Fruit fly (Drosophila melanogaster) whole organism, embryonic: ENCODE results near the gene CG32313.

ENCODE experiments used
- Atf3 ChIP-seq: fragments of 200-800 bp; sonication (Bioruptor generic); optimal IDR thresholded peaks from 3 replicates; lab custom pipeline; 2016; ENCODE audit warnings: missing biosample characterization, missing genetic modification characterization
- CG11085 ChIP-seq: fragments of 200-800 bp; sonication (Bioruptor generic); IDR thresholded peaks from 2 replicates; pipeline ENCODE4 v1.3.6; 2022; ENCODE audit warnings: missing biosample characterization, missing genetic modification characterization
- CG11696 ChIP-seq: fragments of 200-800 bp; sonication (Bioruptor generic); IDR thresholded peaks from 2 replicates; pipeline ENCODE4 v1.3.6; 2022; ENCODE audit warnings: missing biosample characterization, missing genetic modification characterization
- CG1233 ChIP-seq: fragments of 200-800 bp; sonication (Bioruptor generic); optimal IDR thresholded peaks from 4 replicates; lab custom pipeline; 2018; ENCODE audit warnings: missing biosample characterization, mild to moderate bottlenecking, missing genetic modification characterization
- CG13296 ChIP-seq: fragments of 200-800 bp; sonication (Bioruptor generic); optimal IDR thresholded peaks from 3 replicates; lab custom pipeline; 2018; ENCODE audit warnings: missing biosample characterization, mild to moderate bottlenecking, missing genetic modification characterization
- CG13894 ChIP-seq: fragments of 200-800 bp; sonication (Bioruptor generic); optimal IDR thresholded peaks from 3 replicates; lab custom pipeline; 2018; ENCODE audit warnings: missing biosample characterization, mild to moderate bottlenecking, missing genetic modification characterization, moderate library complexity
- CG14014 ChIP-seq: fragments of 200-800 bp; sonication (Bioruptor generic); IDR thresholded peaks from 2 replicates; pipeline ENCODE4 v1.3.6; 2022; ENCODE audit warnings: missing biosample characterization, missing genetic modification characterization
- CG17361 ChIP-seq: fragments of 200-800 bp; sonication (Bioruptor generic); IDR thresholded peaks from 3 replicates; pipeline ENCODE4 v1.3.6; 2022; ENCODE audit warnings: missing biosample characterization, missing genetic modification characterization
- CG17568 ChIP-seq: fragments of 200-800 bp; sonication (Bioruptor generic); optimal IDR thresholded peaks from 2 replicates; lab custom pipeline; 2018; ENCODE audit warnings: missing biosample characterization, mild to moderate bottlenecking, missing genetic modification characterization, moderate library complexity
- CG17802 ChIP-seq: fragments of 200-800 bp; sonication (Bioruptor generic); optimal IDR thresholded peaks from 2 replicates; lab custom pipeline; 2018; ENCODE audit warnings: missing biosample characterization, mild to moderate bottlenecking, missing genetic modification characterization, moderate library complexity
- CG18011 ChIP-seq: fragments of 200-800 bp; sonication (Bioruptor generic); optimal IDR thresholded peaks from 2 replicates; lab custom pipeline; 2017; ENCODE audit warnings: missing biosample characterization, missing genetic modification characterization, mild to moderate bottlenecking, moderate library complexity, missing genotype
- CG18476 ChIP-seq: fragments of 200-800 bp; sonication (Bioruptor generic); optimal IDR thresholded peaks from 2 replicates; lab custom pipeline; 2016; ENCODE audit warnings: missing biosample characterization, mild to moderate bottlenecking, missing genetic modification characterization
- CG31224 ChIP-seq: fragments of 200-800 bp; sonication (Bioruptor generic); IDR thresholded peaks from 2 replicates; pipeline ENCODE4 v1.3.6; 2022; ENCODE audit warnings: missing biosample characterization, missing genetic modification characterization
- CG32772 ChIP-seq: fragments of 200-800 bp; sonication (Bioruptor generic); IDR thresholded peaks from 2 replicates; pipeline ENCODE4 v1.3.6; 2022; ENCODE audit warnings: missing biosample characterization, missing genetic modification characterization
- CG3281 ChIP-seq: fragments of 200-800 bp; sonication (Bioruptor generic); optimal IDR thresholded peaks from 3 replicates; lab custom pipeline; 2017; ENCODE audit warnings: missing biosample characterization, mild to moderate bottlenecking, missing genetic modification characterization
- CG42726 ChIP-seq: fragments of 200-800 bp; sonication (Bioruptor generic); IDR thresholded peaks from 2 replicates; pipeline ENCODE4 v1.3.6; 2022; ENCODE audit warnings: missing biosample characterization, missing genetic modification characterization; ENCODE audit not compliant: partially characterized antibody
- CG5180 ChIP-seq: fragments of 200-800 bp; sonication (Bioruptor generic); optimal IDR thresholded peaks from 3 replicates; lab custom pipeline; 2017; ENCODE audit warnings: missing biosample characterization, missing genetic modification characterization, mild to moderate bottlenecking, moderate library complexity, missing genetic modification reagents
- CG5953 ChIP-seq: fragments of 200-800 bp; sonication (Bioruptor generic); IDR thresholded peaks from 2 replicates; pipeline ENCODE4 v1.3.6; 2022; ENCODE audit warnings: missing biosample characterization, missing genetic modification characterization
- CG6683 ChIP-seq: fragments of 200-800 bp; sonication (Bioruptor generic); optimal IDR thresholded peaks from 2 replicates; lab custom pipeline; 2017; ENCODE audit warnings: missing biosample characterization, mild to moderate bottlenecking, missing genetic modification characterization, missing genetic modification reagents
- CG7271 ChIP-seq: fragments of 200-800 bp; sonication (Bioruptor generic); optimal IDR thresholded peaks from 2 replicates; lab custom pipeline; 2018; ENCODE audit warnings: missing biosample characterization, mild to moderate bottlenecking, missing genetic modification characterization, moderate library complexity
- CG7839 ChIP-seq: fragments of 200-800 bp; sonication (Bioruptor generic); optimal IDR thresholded peaks from 3 replicates; lab custom pipeline; 2018; ENCODE audit warnings: missing biosample characterization, mild to moderate bottlenecking, missing genetic modification characterization, moderate library complexity
- CG7963 ChIP-seq: fragments of 200-800 bp; sonication (Bioruptor generic); IDR thresholded peaks from 3 replicates; pipeline ENCODE4 v1.3.6; 2022; ENCODE audit warnings: missing biosample characterization, missing genetic modification characterization; ENCODE audit not compliant: partially characterized antibody
- CG8478 ChIP-seq: fragments of >200 bp; optimal IDR thresholded peaks from 2 replicates; lab custom pipeline; 2018
- CG9797 ChIP-seq: fragments of 200-800 bp; sonication (Bioruptor generic); optimal IDR thresholded peaks from 3 replicates; lab custom pipeline; 2018; ENCODE audit warnings: missing biosample characterization, mild to moderate bottlenecking, missing genetic modification characterization
- CHES-1-like ChIP-seq: fragments of 200-800 bp; sonication (Bioruptor generic); optimal IDR thresholded peaks from 2 replicates; lab custom pipeline; 2016; ENCODE audit warnings: missing biosample characterization, missing genetic modification characterization
- Dbx ChIP-seq: fragments of 200-800 bp; sonication (Bioruptor generic); IDR thresholded peaks from 3 replicates; pipeline ENCODE4 v1.3.6; 2022; ENCODE audit warnings: missing biosample characterization, missing genetic modification characterization
- Fer1 ChIP-seq: fragments of 200-800 bp; sonication (Bioruptor generic); optimal IDR thresholded peaks from 2 replicates; lab custom pipeline; 2017; ENCODE audit warnings: missing biosample characterization, mild to moderate bottlenecking, missing genetic modification characterization
- Hand ChIP-seq: fragments of 200-800 bp; sonication (Bioruptor generic); optimal IDR thresholded peaks from 2 replicates; lab custom pipeline; 2017; ENCODE audit warnings: mild to moderate bottlenecking, missing biosample characterization, missing genetic modification reagents, missing genetic modification characterization
- Hr51 ChIP-seq, 2 experiments: fragments of 200-800 bp; sonication (Bioruptor generic); optimal IDR thresholded peaks; 2 replicates in 1 of 2; 3 replicates in 1 of 2; lab custom pipeline; 2016 to 2018; ENCODE audit warnings: missing biosample characterization in 2 of 2, missing genetic modification characterization in 2 of 2, mild to moderate bottlenecking in 1 of 2, moderate library complexity in 1 of 2
- Mrtf ChIP-seq: fragments of 200-800 bp; sonication (Bioruptor generic); IDR thresholded peaks from 3 replicates; pipeline ENCODE4 v1.3.6; 2022; ENCODE audit warnings: missing biosample characterization, missing genetic modification characterization
- Neu2 ChIP-seq: fragments of 200-800 bp; sonication (Bioruptor generic); optimal IDR thresholded peaks from 3 replicates; lab custom pipeline; 2016; ENCODE audit warnings: missing biosample characterization, missing genetic modification characterization, borderline replicate concordance
- Rfx ChIP-seq: fragments of 200-800 bp; sonication (Bioruptor generic); IDR thresholded peaks from 2 replicates; pipeline ENCODE4 v1.3.6; 2022; ENCODE audit warnings: missing biosample characterization, missing genetic modification characterization
- bbx ChIP-seq: fragments of 200-800 bp; sonication (Bioruptor generic); IDR thresholded peaks from 2 replicates; pipeline ENCODE4 v1.3.6; 2022; ENCODE audit warnings: missing biosample characterization, missing genetic modification characterization; ENCODE audit not compliant: partially characterized antibody
- br ChIP-seq: fragments of >200 bp; optimal IDR thresholded peaks from 2 replicates; lab custom pipeline; 2017
- bsh ChIP-seq, 2 experiments: fragments of 200-800 bp; sonication (Bioruptor generic); optimal IDR thresholded peaks; 2 replicates each; lab custom pipeline; 2017 to 2018; ENCODE audit warnings: mild to moderate bottlenecking in 2 of 2, missing biosample characterization in 2 of 2, missing genetic modification characterization in 2 of 2, moderate library complexity in 1 of 2
- crol ChIP-seq: fragments of 200-800 bp; sonication (Bioruptor generic); IDR thresholded peaks from 2 replicates; pipeline ENCODE4 v1.3.6; 2022; ENCODE audit warnings: missing biosample characterization, missing genetic modification characterization
- crp ChIP-seq, 2 experiments: fragments of 200-800 bp; sonication (Bioruptor generic); optimal IDR thresholded peaks; 2 replicates in 1 of 2; 3 replicates in 1 of 2; lab custom pipeline; 2017; ENCODE audit warnings: missing biosample characterization in 2 of 2, missing genetic modification characterization in 2 of 2, mild to moderate bottlenecking in 1 of 2, moderate library complexity in 1 of 2
- esg ChIP-seq: fragments of 200-800 bp; sonication (Bioruptor generic); conservative IDR thresholded peaks from 2 replicates; pipeline ENCODE4 v1.3.6; 2022; ENCODE audit warnings: missing biosample characterization, missing genetic modification characterization
- gce ChIP-seq: fragments of 200-800 bp; sonication (Bioruptor generic); IDR thresholded peaks from 3 replicates; pipeline ENCODE4 v1.3.6; 2022; ENCODE audit warnings: missing biosample characterization, missing genetic modification characterization
- gem ChIP-seq: fragments of 200-800 bp; sonication (Bioruptor generic); optimal IDR thresholded peaks from 2 replicates; lab custom pipeline; 2019; ENCODE audit warnings: missing biosample characterization, mild to moderate bottlenecking, missing genetic modification characterization, moderate library complexity
- hth ChIP-seq: fragments of >200 bp; optimal IDR thresholded peaks from 2 replicates; lab custom pipeline; 2017; ENCODE audit warnings: inconsistent platforms
- jing ChIP-seq: fragments of 200-800 bp; sonication (Bioruptor generic); optimal IDR thresholded peaks from 2 replicates; lab custom pipeline; 2018; ENCODE audit warnings: missing biosample characterization, mild to moderate bottlenecking, missing genetic modification characterization
- kay ChIP-seq: fragments of 200-800 bp; sonication (Bioruptor generic); optimal IDR thresholded peaks from 2 replicates; lab custom pipeline; 2016; ENCODE audit warnings: missing biosample characterization, missing genetic modification characterization
- kni ChIP-seq: fragments of 200-800 bp; sonication (Bioruptor generic); optimal IDR thresholded peaks from 3 replicates; lab custom pipeline; 2017; ENCODE audit warnings: mild to moderate bottlenecking, missing biosample characterization, missing genetic modification reagents, missing genetic modification characterization
- lola ChIP-seq, 3 experiments: fragments of >200 bp in 2 of 3; fragments of 200-800 bp in 1 of 3; sonication (Bioruptor generic) in 1 of 3; optimal IDR thresholded peaks; 2 replicates each; lab custom pipeline; 2017 to 2019; ENCODE audit warnings: missing biosample characterization in 3 of 3, missing genetic modification characterization in 3 of 3, mild to moderate bottlenecking in 1 of 3, moderate library complexity in 1 of 3
- repo ChIP-seq: fragments of 200-800 bp; sonication (Bioruptor generic); optimal IDR thresholded peaks from 2 replicates; lab custom pipeline; 2016; ENCODE audit warnings: missing biosample characterization, missing genetic modification characterization
- sima ChIP-seq: fragments of 200-800 bp; sonication (Bioruptor generic); optimal IDR thresholded peaks from 2 replicates; lab custom pipeline; 2016; ENCODE audit warnings: missing biosample characterization, missing genetic modification characterization
- tna ChIP-seq: fragments of 200-800 bp; sonication (Bioruptor generic); IDR thresholded peaks from 2 replicates; pipeline ENCODE4 v1.3.6; 2022; ENCODE audit warnings: missing biosample characterization, missing genetic modification characterization; ENCODE audit not compliant: partially characterized antibody
- twi ChIP-seq: fragments of 200-800 bp; optimal IDR thresholded peaks from 2 replicates; lab custom pipeline; 2019; ENCODE audit warnings: missing biosample characterization, mild to moderate bottlenecking, missing genetic modification characterization, moderate library complexity

The CG32313 gene

DNA sequence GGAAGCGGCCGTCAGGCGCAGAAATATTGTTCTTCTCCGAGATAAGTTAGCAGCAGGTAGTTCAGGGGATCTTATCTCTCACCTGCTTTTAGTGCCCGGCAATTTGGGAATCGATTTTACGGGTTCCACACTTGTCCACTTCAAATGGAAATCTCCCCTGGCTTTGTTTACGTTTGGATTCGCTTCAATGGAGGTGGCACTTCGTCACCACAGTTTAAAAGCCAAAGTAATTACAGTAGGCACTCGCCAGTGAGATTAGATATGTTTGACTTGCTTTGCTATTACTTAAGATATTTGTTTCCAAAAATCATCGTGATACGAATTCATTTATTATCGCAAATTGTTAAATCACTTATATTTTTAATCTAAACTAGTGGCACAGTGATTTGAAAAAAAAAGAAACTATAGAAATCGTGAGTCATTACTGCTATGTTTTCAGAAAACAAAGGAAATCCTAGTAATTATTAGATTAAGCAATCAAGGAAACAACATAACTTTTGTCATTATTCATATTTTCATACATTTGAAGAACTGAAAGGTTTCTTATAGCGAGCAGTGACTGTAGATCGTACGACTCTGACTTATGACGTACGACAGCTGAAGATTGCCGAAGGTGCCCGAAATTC lies 2.9 kb upstream of the CG32313 start (continued):
- no peak for TF ChIP-seq CG7271 (tag; lab: Kevin White, UChicago)
- TF ChIP-seq Mrtf (GFP tag; lab: Robert Waterston, UW): no peak
- no peak for TF ChIP-seq tna (GFP tag; lab: Robert Waterston, UW)
- no peak for TF ChIP-seq repo (GFP tag; lab: Kevin White, UChicago)
- no peak for TF ChIP-seq CG7963 (GFP tag; lab: Robert Waterston, UW)
- TF ChIP-seq CG13894 (tag; lab: Kevin White, UChicago): peak; percentile 40
- TF ChIP-seq CG1233: peak; percentile 66
- peak; percentile 55; the same call in 1 of the 2 replicates for TF ChIP-seq CG14014 (GFP tag; lab: Robert Waterston, UW)
- no peak for TF ChIP-seq CG9797 (GFP tag; lab: Kevin White, UChicago)
- TF ChIP-seq gem (tag; lab: Kevin White, UChicago): peak; percentile 81
- peak; percentile 54; the same call in 1 of the 2 replicates for TF ChIP-seq Rfx
- no peak for TF ChIP-seq Atf3 (GFP tag; lab: Kevin White, UChicago)
- no peak for TF ChIP-seq CG18011 (GFP tag; lab: Kevin White, UChicago)
- no peak for TF ChIP-seq CHES-1-like (GFP tag; lab: Kevin White, UChicago)
- TF ChIP-seq kni (GFP tag; lab: Kevin White, UChicago): no peak
- TF ChIP-seq Dbx (GFP tag; lab: Robert Waterston, UW): peak; percentile 43; the same call in 1 of the 3 replicates
- TF ChIP-seq CG13296 (GFP tag; lab: Kevin White, UChicago): peak; percentile 74
- TF ChIP-seq CG32772 (GFP tag; lab: Robert Waterston, UW): 0 out of 2 replicates have a peak, but pooled peaks have one; percentile 11
- TF ChIP-seq CG6683 (GFP tag; lab: Kevin White, UChicago): no peak
- no peak for TF ChIP-seq sima (GFP tag; lab: Kevin White, UChicago)
- peak; percentile 81 for TF ChIP-seq CG3281
- TF ChIP-seq hth (lab: Kevin White, UChicago): no peak
- TF ChIP-seq br (lab: Kevin White, UChicago): no peak
- no peak for TF ChIP-seq crp (GFP tag; optimal IDR thresholded peaks at IDR 0.05; lab: Kevin White, UChicago)
- TF ChIP-seq CG42726 (GFP tag; lab: Robert Waterston, UW): no peak
- no peak for TF ChIP-seq CG8478 (lab: Kevin White, UChicago)
- no peak for TF ChIP-seq bbx (GFP tag; lab: Robert Waterston, UW)
- TF ChIP-seq CG17802: no peak
- TF ChIP-seq esg (GFP tag; lab: Robert Waterston, UW): peak; percentile 30; the same call in 1 of the 2 replicates
- peak; percentile 31 for TF ChIP-seq CG18476 (GFP tag; lab: Kevin White, UChicago)
- peak; percentile 79 for TF ChIP-seq Fer1 (GFP tag; lab: Kevin White, UChicago)
- peak; percentile 67 for TF ChIP-seq Hand (GFP tag; lab: Kevin White, UChicago)
- peak; percentile 49 for TF ChIP-seq kay
- TF ChIP-seq Neu2 (GFP tag; lab: Kevin White, UChicago): no peak
- no peak for TF ChIP-seq crol
- TF ChIP-seq bsh (GFP tag; optimal IDR thresholded peaks at IDR 0.05; lab: Kevin White, UChicago): peak in 1 of 2 experiments; percentile 21
- no peak for TF ChIP-seq CG5953 (GFP tag; lab: Robert Waterston, UW)
- no peak for TF ChIP-seq CG17568 (GFP tag; lab: Kevin White, UChicago)
- peak in 1 of 2 experiments; percentile 82 for TF ChIP-seq Hr51 (GFP tag; optimal IDR thresholded peaks at IDR 0.05; lab: Kevin White, UChicago)
- no peak for TF ChIP-seq CG11696 (GFP tag; lab: Robert Waterston, UW)
- TF ChIP-seq CG31224 (GFP tag; lab: Robert Waterston, UW): 0 out of 2 replicates have a peak, but pooled peaks have one; percentile 35
- TF ChIP-seq gce (GFP tag; lab: Robert Waterston, UW): no peak; the same call in 2 of the 3 replicates
- no peak for TF ChIP-seq twi (tag; lab: Kevin White, UChicago)
- 0 out of 2 replicates have a peak, but pooled peaks have one; percentile 9 for TF ChIP-seq CG11085 (GFP tag; lab: Robert Waterston, UW)
- no peak for TF ChIP-seq CG5180 (GFP tag; lab: Kevin White, UChicago)
- TF ChIP-seq lola (GFP tag; optimal IDR thresholded peaks at IDR 0.05; lab: Kevin White, UChicago): peak in 1 of 3 experiments; percentile 34
- TF ChIP-seq CG17361 (GFP tag; lab: Robert Waterston, UW): peak; percentile 68
- TF ChIP-seq jing (GFP tag; lab: Kevin White, UChicago): no peak
- peak; percentile 79 for TF ChIP-seq CG7839 (tag; lab: Kevin White, UChicago)
